Worm (Caenorhabditis elegans): Measurements from ENCODE around the gene morc-1.

The morc-1 gene

DNA sequence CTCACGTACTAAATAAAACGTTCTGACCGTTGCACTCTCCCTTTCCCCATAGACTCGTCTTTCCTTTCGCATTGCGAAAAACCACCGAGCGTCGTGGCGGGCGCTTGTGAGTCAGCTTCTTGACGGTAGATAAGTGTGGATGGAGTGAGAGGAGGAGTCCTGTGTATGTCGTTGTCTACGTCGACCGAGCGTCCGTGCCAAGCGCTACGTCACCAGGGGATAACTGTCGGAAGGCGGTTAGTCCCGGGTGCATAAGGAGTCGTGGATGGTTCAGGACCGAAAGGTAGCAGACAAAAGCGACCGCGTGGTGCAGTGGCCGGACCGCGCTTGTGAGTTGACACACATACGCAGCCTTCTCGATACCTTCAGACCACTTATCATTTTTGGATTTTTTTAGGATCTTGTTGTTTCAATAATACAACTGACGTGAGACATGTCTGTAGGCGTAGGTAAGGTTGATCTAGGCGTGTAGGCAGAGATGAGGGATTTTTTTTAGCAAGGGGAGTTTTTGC is 4.5 kb upstream of the morc-1 start:
- TF ChIP-seq xbp-1 (tag; optimal IDR thresholded peaks at IDR 0.05), result peak; percentile 26
- peak; percentile 26 for TF ChIP-seq tbx-2 (tag; optimal IDR thresholded peaks at IDR 0.05)
- TF ChIP-seq ztf-4 (tag; optimal IDR thresholded peaks at IDR 0.05), result peak; percentile 22
- peak; percentile 1 to 62 for TF ChIP-seq lsy-2 (tag; optimal IDR thresholded peaks at IDR 0.05)
- peak; percentile 41 for TF ChIP-seq nhr-90 (tag; optimal IDR thresholded peaks at IDR 0.05; ENCODE audit: poor library complexity)
- peak; percentile 51 for TF ChIP-seq sup-37 (GFP tag; optimal IDR thresholded peaks at IDR 0.05)
- TF ChIP-seq efl-1 (optimal IDR thresholded peaks at IDR 0.05), result peak in 1 of 2 experiments; percentile 10
- TF ChIP-seq efl-1 (GFP tag; optimal IDR thresholded peaks at IDR 0.05 in 1 of 2), result peak in 1 of 2 experiments; percentile 56
- TF ChIP-seq mep-1 (tag; optimal IDR thresholded peaks at IDR 0.05), result peak; percentile 21
- peak; percentile 29 for TF ChIP-seq elt-2 (tag; optimal IDR thresholded peaks at IDR 0.05)
- peak; percentile 23 for TF ChIP-seq nhr-20 (tag; optimal IDR thresholded peaks at IDR 0.05)
- TF ChIP-seq C16A3.4 (tag; optimal IDR thresholded peaks at IDR 0.05), result peak; percentile 6
- TF ChIP-seq mdl-1 (tag; optimal IDR thresholded peaks at IDR 0.05), result peak in 1 of 2 experiments; percentile 29
- TF ChIP-seq nhr-47 (tag; optimal IDR thresholded peaks at IDR 0.05), result peak; percentile 56
- peak; percentile 19; the same call in 1 of the 2 replicates for TF ChIP-seq nhr-19 (GFP tag; conservative IDR thresholded peaks at IDR 0.05)
- TF ChIP-seq lin-35 (GFP tag; optimal IDR thresholded peaks at IDR 0.05), result peak in 1 of 2 experiments; percentile 7
- peak; percentile 32 for TF ChIP-seq swsn-7 (tag; optimal IDR thresholded peaks at IDR 0.05)
- peak; percentile 2 for TF ChIP-seq blmp-1 (tag; optimal IDR thresholded peaks at IDR 0.05)
- peak; percentile 0 for TF ChIP-seq nhr-85 (tag)
- TF ChIP-seq nhr-71 (tag; optimal IDR thresholded peaks at IDR 0.05), result peak; percentile 50

DNA sequence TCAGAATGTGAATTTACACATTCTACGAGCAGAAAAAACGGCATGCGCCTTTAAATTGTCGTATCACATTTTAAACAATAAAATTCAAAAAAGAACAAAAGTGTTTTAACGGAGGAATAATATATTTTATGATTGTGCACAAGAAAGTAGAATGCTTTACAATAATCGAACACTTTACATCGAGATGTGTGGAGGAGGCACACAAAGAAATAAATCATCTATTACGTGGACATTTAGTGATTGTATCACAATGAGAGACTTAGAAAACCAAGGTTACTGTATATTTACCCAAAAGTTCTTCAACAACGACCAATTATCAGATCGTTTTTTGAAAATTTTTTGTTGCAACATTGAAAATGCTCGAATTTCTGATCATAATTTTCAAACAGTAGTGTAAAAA is 3.6 kb upstream of the morc-1 start:
- TF ChIP-seq sptf-1 (tag; optimal IDR thresholded peaks at IDR 0.05) (no peak), mab-9 (GFP tag; IDR thresholded peaks at IDR 0.05) (no peak), efl-1 (optimal IDR thresholded peaks at IDR 0.05) (no peak), efl-1 (GFP tag; optimal IDR thresholded peaks at IDR 0.05 in 1 of 2) (peak in 1 of 2 experiments; percentile 75)

DNA sequence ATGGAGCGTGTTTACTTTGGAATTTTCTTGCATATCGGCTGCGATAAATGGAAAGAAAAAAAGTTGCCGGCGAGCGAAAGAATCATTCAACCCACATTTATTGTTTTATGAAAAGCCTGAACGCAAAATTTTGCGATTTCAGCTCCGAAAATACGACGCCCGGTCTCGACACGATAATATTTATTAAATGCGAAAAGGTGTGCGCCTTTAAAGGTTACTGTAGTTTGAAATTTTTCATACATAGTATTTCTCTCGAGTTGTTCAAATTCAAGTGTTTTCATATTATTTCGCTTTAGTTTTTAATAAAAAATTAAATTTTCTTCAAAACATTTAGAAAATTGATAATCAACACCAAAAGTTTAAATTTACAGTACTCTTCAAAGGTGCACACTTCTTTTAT is 2.3 kb upstream of the morc-1 start, which contains the start of gene syx-16:
Gene syx-16, minus strand, starts transcription at position 118 of the 400 bp plus-strand sequence.
- TF ChIP-seq nhr-76 (tag; optimal IDR thresholded peaks at IDR 0.05) (no peak), ama-1 (optimal IDR thresholded peaks at IDR 0.05) (no peak), lsy-2 (tag; optimal IDR thresholded peaks at IDR 0.05) (peak in 1 of 2 experiments; percentile 28), unc-130 (tag; optimal IDR thresholded peaks at IDR 0.05) (no peak)

DNA sequence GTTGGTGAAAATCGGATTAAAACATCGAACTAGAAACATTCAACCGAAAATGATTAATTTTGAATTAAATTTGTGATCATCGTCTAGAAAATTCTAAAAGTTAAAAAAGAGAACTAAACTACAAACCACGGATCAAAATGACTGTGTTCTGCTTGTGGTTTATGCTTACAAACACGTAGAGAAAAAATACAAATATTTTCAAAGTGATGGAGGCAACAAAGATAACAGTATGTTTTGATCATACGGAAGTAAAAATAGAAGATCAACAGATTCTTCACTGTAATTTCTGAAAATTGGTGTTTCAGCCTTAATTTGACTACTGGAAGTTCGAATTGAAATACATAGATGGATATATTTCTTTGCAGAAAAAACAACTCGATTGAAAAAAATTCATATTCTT is 3.4 kb downstream of the morc-1 start:
- TF ChIP-seq lin-35 (GFP tag; optimal IDR thresholded peaks at IDR 0.05) (no peak), sox-4 (tag; optimal IDR thresholded peaks at IDR 0.05) (no peak), jun-1 (tag; optimal IDR thresholded peaks at IDR 0.05) (no peak), irx-1 (tag; optimal IDR thresholded peaks at IDR 0.05) (no peak), nhr-71 (tag; optimal IDR thresholded peaks at IDR 0.05) (peak; percentile 11), unc-30 (tag; optimal IDR thresholded peaks at IDR 0.05) (no peak)

DNA sequence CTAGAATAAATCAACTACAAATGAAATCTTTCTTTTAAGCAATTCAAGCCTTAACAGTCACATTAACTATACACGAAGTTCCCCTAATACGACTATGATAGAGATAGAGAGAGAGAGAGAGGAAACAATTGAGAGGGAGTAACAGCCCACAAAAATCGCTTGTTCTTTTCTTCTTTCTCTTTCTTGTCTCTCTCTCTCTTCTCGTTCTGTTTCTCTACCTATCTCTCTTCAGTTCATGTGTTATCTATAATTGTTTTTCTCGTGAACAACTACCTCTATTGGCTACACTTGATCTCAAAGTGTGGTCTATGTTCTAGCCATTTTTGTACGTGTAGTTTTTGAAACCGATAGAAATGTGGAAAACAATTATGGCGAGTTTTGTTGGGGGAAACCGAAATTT is 4.1 kb downstream of the morc-1 start:
- TF ChIP-seq dpl-1 (GFP tag; optimal IDR thresholded peaks at IDR 0.05) (peak in 2 of 3 experiments; percentile 10 to 34), sox-4 (tag; optimal IDR thresholded peaks at IDR 0.05) (no peak), unc-86 (tag; optimal IDR thresholded peaks at IDR 0.05) (no peak), ets-5 (GFP tag; IDR thresholded peaks at IDR 0.05) (no peak), nhr-237 (tag; optimal IDR thresholded peaks at IDR 0.05) (no peak), unc-98 (GFP tag; IDR thresholded peaks at IDR 0.05) (no peak), ztf-4 (tag; optimal IDR thresholded peaks at IDR 0.05) (no peak), pag-3 (tag; optimal IDR thresholded peaks at IDR 0.05; ENCODE audit: borderline replicate concordance, insufficient read depth) (no peak), grh-1 (GFP tag; IDR thresholded peaks at IDR 0.05) (no peak), nhr-71 (tag; optimal IDR thresholded peaks at IDR 0.05) (peak; percentile 80), Y116A8C.19 (tag; optimal IDR thresholded peaks at IDR 0.05; ENCODE audit: borderline replicate concordance) (no peak), lsy-2 (tag; optimal IDR thresholded peaks at IDR 0.05) (peak; percentile 49 to 74), ztf-11 (tag; optimal IDR thresholded peaks at IDR 0.05) (no peak), lin-15B (tag; optimal IDR thresholded peaks at IDR 0.05) (no peak), ceh-88 (GFP tag; IDR thresholded peaks at IDR 0.05) (no peak), aly-2 (tag; optimal IDR thresholded peaks at IDR 0.05) (no peak), fkh-8 (tag; optimal IDR thresholded peaks at IDR 0.05) (peak; percentile 8), mdl-1 (tag; optimal IDR thresholded peaks at IDR 0.05) (peak in 1 of 2 experiments; percentile 3), elt-3 (tag; optimal IDR thresholded peaks at IDR 0.05) (peak in 5 of 6 experiments; percentile 38 to 81 (median 54)), unc-130 (tag; optimal IDR thresholded peaks at IDR 0.05) (no peak), ces-1 (GFP tag; optimal IDR thresholded peaks at IDR 0.05) (no peak), hlh-17 (GFP tag; optimal IDR thresholded peaks at IDR 0.05; ENCODE audit: borderline replicate concordance) (no peak)
